Worm (Caenorhabditis elegans) whole organism, L2 larva: ENCODE measurements around the gene ZK593.3.

Experiments
- C34F6.9 ChIP-seq: fragments of 150-350 bp; optimal IDR thresholded peaks from 2 replicates; lab custom pipeline; 2014; ENCODE audit warnings: missing biosample characterization, missing genetic modification characterization
- F13H6.1 ChIP-seq: sonication (generic microtip); optimal IDR thresholded peaks from 2 replicates; lab custom pipeline; 2016; ENCODE audit warnings: missing genetic modification characterization, missing compliant biosample characterization
- R02D3.7 ChIP-seq: fragments of 150-350 bp; optimal IDR thresholded peaks from 2 replicates; lab custom pipeline; 2014; ENCODE audit warnings: missing biosample characterization, missing genetic modification characterization
- Y55F3AM.14 ChIP-seq: fragments of 200-800 bp; sonication (Bioruptor generic); optimal IDR thresholded peaks from 2 replicates; lab custom pipeline; 2018; ENCODE audit warnings: mild to moderate bottlenecking, missing genetic modification characterization, missing compliant biosample characterization
- alr-1 ChIP-seq: fragments of 150-350 bp; optimal IDR thresholded peaks from 2 replicates; lab custom pipeline; 2014; ENCODE audit warnings: missing biosample characterization, missing genetic modification characterization
- ama-1 ChIP-seq: fragments of 150-350 bp; optimal IDR thresholded peaks from 2 replicates; lab custom pipeline; 2018; ENCODE audit warnings: inconsistent platforms
- blmp-1 ChIP-seq: sonication (generic microtip); optimal IDR thresholded peaks from 2 replicates; lab custom pipeline; 2017; ENCODE audit warnings: missing genetic modification characterization, mild to moderate bottlenecking, missing compliant biosample characterization, antibody characterized with exemption, moderate library complexity; ENCODE audit not compliant: insufficient read depth
- ceh-16 ChIP-seq: fragments of 150-350 bp; optimal IDR thresholded peaks from 2 replicates; lab custom pipeline; 2014; ENCODE audit warnings: missing biosample characterization, missing genetic modification characterization
- ceh-82 ChIP-seq: fragments of 150-350 bp; optimal IDR thresholded peaks from 2 replicates; lab custom pipeline; 2014; ENCODE audit warnings: missing biosample characterization, missing genetic modification characterization
- crh-2 ChIP-seq: sonication (generic microtip); optimal IDR thresholded peaks from 2 replicates; lab custom pipeline; 2017; ENCODE audit warnings: missing biosample characterization, missing genetic modification characterization
- dmd-4 ChIP-seq: sonication (generic microtip); optimal IDR thresholded peaks from 2 replicates; lab custom pipeline; 2017; ENCODE audit warnings: missing biosample characterization, missing genetic modification characterization
- egl-27 ChIP-seq: sonication (generic microtip); optimal IDR thresholded peaks from 3 replicates; lab custom pipeline; 2017; ENCODE audit warnings: missing biosample characterization, missing genetic modification reagents, missing genetic modification characterization
- elt-1 ChIP-seq: fragments of 150-350 bp; optimal IDR thresholded peaks from 2 replicates; lab custom pipeline; 2014; ENCODE audit warnings: missing biosample characterization, missing genetic modification characterization
- elt-3 ChIP-seq: sonication (generic microtip); optimal IDR thresholded peaks from 2 replicates; lab custom pipeline; 2017; ENCODE audit warnings: missing biosample characterization, missing genetic modification characterization
- gmeb-1 ChIP-seq: fragments of 150-350 bp; optimal IDR thresholded peaks from 2 replicates; lab custom pipeline; 2014; ENCODE audit warnings: missing biosample characterization, missing genetic modification characterization
- lin-11 ChIP-seq: fragments of 150-350 bp; sonication (generic microtip); optimal IDR thresholded peaks from 2 replicates; lab custom pipeline; 2014; ENCODE audit warnings: missing biosample characterization, missing genetic modification characterization, inconsistent platforms, mixed read lengths
- lin-39 ChIP-seq: fragments of 150-350 bp; optimal IDR thresholded peaks from 2 replicates; lab custom pipeline; 2014; ENCODE audit warnings: missing biosample characterization, missing genetic modification reagents, missing genetic modification characterization
- lsy-2 ChIP-seq, 2 experiments: fragments of 150-350 bp in 1 of 2; sonication (generic microtip) in 1 of 2; optimal IDR thresholded peaks; 2 replicates each; lab custom pipeline; 2014 to 2017; ENCODE audit warnings: missing biosample characterization in 2 of 2, missing genetic modification characterization in 2 of 2
- mdl-1 ChIP-seq, 2 experiments: fragments of 150-350 bp in 1 of 2; sonication (generic microtip) in 1 of 2; optimal IDR thresholded peaks; 2 replicates each; lab custom pipeline; 2017; ENCODE audit warnings: missing biosample characterization in 2 of 2, missing genetic modification characterization in 2 of 2
- nhr-10 ChIP-seq: sonication (generic microtip); optimal IDR thresholded peaks from 2 replicates; lab custom pipeline; 2017; ENCODE audit warnings: missing biosample characterization, missing genetic modification characterization
- nhr-11 ChIP-seq: fragments of 150-350 bp; optimal IDR thresholded peaks from 2 replicates; lab custom pipeline; 2014; ENCODE audit warnings: missing biosample characterization, missing genetic modification characterization
- nhr-12 ChIP-seq: fragments of 150-350 bp; optimal IDR thresholded peaks from 2 replicates; lab custom pipeline; 2014; ENCODE audit warnings: missing biosample characterization, missing genetic modification characterization
- nhr-21 ChIP-seq: fragments of 150-350 bp; optimal IDR thresholded peaks from 2 replicates; lab custom pipeline; 2014; ENCODE audit warnings: missing biosample characterization, missing genetic modification characterization
- nhr-237 ChIP-seq: fragments of 150-350 bp; optimal IDR thresholded peaks from 2 replicates; lab custom pipeline; 2014; ENCODE audit warnings: missing biosample characterization, missing genetic modification characterization
- nhr-25 ChIP-seq: fragments of 150-350 bp; sonication (generic microtip); optimal IDR thresholded peaks from 3 replicates; lab custom pipeline; 2014; ENCODE audit warnings: missing biosample characterization, missing genetic modification characterization
- nhr-6 ChIP-seq: fragments of 150-350 bp; optimal IDR thresholded peaks from 2 replicates; lab custom pipeline; 2014; ENCODE audit warnings: missing biosample characterization, missing genetic modification characterization
- nhr-77 ChIP-seq: fragments of 150-350 bp; optimal IDR thresholded peaks from 2 replicates; lab custom pipeline; 2014; ENCODE audit warnings: missing biosample characterization, missing genetic modification characterization
- skn-1 ChIP-seq: sonication (generic microtip); optimal IDR thresholded peaks from 2 replicates; lab custom pipeline; 2017; ENCODE audit warnings: missing biosample characterization, missing genetic modification characterization
- sma-3 ChIP-seq: sonication (generic microtip); optimal IDR thresholded peaks from 2 replicates; lab custom pipeline; 2016; ENCODE audit warnings: missing genetic modification reagents, missing genetic modification characterization, missing compliant biosample characterization
- sma-9 ChIP-seq, 2 experiments: fragments of 150-350 bp in 1 of 2; sonication (generic microtip) in 1 of 2; optimal IDR thresholded peaks; 2 replicates each; lab custom pipeline; 2014 to 2016; ENCODE audit warnings: missing genetic modification characterization in 2 of 2, mild to moderate bottlenecking in 1 of 2, missing biosample characterization in 1 of 2, missing compliant biosample characterization in 1 of 2, missing genetic modification reagents in 1 of 2, moderate library complexity in 1 of 2
- snpc-4 ChIP-seq: fragments of 150-350 bp; optimal IDR thresholded peaks from 2 replicates; lab custom pipeline; 2014; ENCODE audit warnings: missing biosample characterization, missing genetic modification characterization
- unc-39 ChIP-seq: fragments of 150-350 bp; optimal IDR thresholded peaks from 2 replicates; lab custom pipeline; 2014; ENCODE audit warnings: missing biosample characterization, missing genetic modification characterization
- unc-62 ChIP-seq: fragments of 150-350 bp; optimal IDR thresholded peaks from 2 replicates; lab custom pipeline; 2014; ENCODE audit warnings: missing biosample characterization, missing genetic modification reagents, missing genetic modification characterization
- ztf-11 ChIP-seq: sonication (generic microtip); optimal IDR thresholded peaks from 2 replicates; lab custom pipeline; 2017; ENCODE audit warnings: missing biosample characterization, missing genetic modification characterization
- ztf-4 ChIP-seq: fragments of 150-350 bp; optimal IDR thresholded peaks from 2 replicates; lab custom pipeline; 2014; ENCODE audit warnings: missing biosample characterization, missing genetic modification characterization

ZK593.3 gene

DNA sequence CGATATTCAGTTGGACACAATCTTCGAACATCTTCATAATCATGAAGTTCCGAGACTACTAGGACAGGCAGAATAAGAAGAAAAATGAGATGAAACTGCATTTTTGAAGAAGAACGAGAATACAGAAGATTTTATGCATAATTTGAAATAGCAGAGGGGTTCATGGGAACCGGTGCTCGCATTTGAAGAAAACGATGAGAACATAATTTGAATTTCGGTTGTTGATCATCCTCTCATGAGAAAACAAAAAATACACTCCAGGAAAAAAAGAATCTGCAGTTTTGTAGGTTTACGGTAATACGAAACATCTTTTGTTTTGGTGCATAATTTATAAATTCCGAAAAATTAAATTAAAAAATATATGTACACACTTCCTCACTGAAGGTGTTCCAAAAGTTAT lies 29.6 kb upstream of the ZK593.3 start, which contains the start of gene srlf-11:
Gene srlf-11, minus strand, starts transcription at position 101 of the 400 bp plus-strand sequence.
- TF ChIP-seq ama-1 = no peak
- no peak for TF ChIP-seq lin-39 (tag; lab: Kevin White, UChicago)
- no peak for TF ChIP-seq mdl-1 (tag; optimal IDR thresholded peaks at IDR 0.05; lab: Kevin White, UChicago)
- TF ChIP-seq nhr-10 = no peak

DNA sequence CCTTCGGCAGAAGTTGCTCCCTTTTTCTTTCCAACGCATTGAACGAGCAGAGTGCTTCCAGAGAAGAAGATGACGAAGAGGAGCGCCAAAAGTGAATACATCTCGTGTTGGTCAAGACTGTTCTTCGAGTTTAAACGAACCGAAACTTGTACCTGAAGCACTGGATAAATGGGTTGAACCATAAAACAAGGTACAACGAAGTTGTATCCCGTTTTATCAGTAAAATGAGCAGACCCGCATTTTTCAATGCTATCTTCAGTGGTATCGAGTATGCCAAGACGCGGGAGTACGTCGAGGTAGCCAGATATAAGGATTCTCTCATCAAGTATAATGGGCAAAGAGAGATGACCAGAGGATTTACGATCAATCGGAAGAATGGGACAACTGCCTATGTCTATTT lies 28.2 kb upstream of the ZK593.3 start, which contains the start of gene F13E9.16:
Gene F13E9.16, minus strand, starts transcription at position 101 of the 400 bp plus-strand sequence.
- no peak for TF ChIP-seq mdl-1 (tag; optimal IDR thresholded peaks at IDR 0.05; lab: Kevin White, UChicago)
- TF ChIP-seq C34F6.9 (tag; lab: Kevin White, UChicago) = no peak
- TF ChIP-seq unc-62 = no peak
- TF ChIP-seq gmeb-1 (tag; lab: Kevin White, UChicago) = no peak
- TF ChIP-seq egl-27 (tag; lab: Kevin White, UChicago) = no peak
- TF ChIP-seq crh-2 = no peak
- TF ChIP-seq nhr-77 (tag; lab: Kevin White, UChicago) = no peak
- no peak for TF ChIP-seq nhr-12
- TF ChIP-seq ceh-16 (tag; lab: Kevin White, UChicago) = no peak
- TF ChIP-seq nhr-21 (tag; lab: Kevin White, UChicago) = no peak
- no peak for TF ChIP-seq ama-1
- no peak for TF ChIP-seq elt-1 (tag; lab: Kevin White, UChicago)

DNA sequence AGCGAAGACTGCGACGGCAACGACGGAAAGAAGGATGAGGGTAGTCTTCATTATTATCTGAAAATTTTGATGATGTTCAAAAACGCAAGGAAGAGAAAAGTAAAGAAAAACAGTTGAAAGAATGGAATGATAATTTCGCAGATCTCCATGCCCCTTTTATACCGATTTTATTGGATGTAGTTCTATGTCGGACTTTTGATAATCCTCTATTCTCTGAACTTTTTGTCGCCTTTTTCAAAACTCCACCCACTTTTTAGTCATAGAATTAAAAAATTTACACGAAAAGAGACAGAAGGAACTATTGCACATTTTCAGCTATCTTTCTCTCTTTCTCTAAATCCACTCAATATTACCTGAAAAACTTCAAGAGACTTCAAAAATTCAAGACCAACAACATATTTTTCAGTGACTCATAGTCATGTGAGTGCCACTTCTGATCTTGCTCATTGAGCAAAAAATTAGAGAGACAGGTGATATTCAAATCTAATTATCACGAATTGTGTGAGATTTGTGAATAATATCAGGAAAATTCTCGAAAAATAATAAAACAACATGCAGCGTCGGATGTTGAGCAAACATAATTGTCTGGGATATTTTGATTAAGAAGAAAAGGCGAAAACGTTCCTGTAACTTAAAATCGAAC lies 25.5 kb upstream of the ZK593.3 start, which contains the start of gene F13E9.15:
Gene F13E9.15, minus strand, starts transcription at position 51 of the 643 bp plus-strand sequence.
- no peak for TF ChIP-seq unc-39 (tag; lab: Kevin White, UChicago)
- TF ChIP-seq elt-3 = no peak
- no peak for TF ChIP-seq Y55F3AM.14 (GFP tag; lab: Kevin White, UChicago)
- TF ChIP-seq alr-1 (tag; lab: Kevin White, UChicago) = no peak
- no peak for TF ChIP-seq nhr-11 (tag; lab: Kevin White, UChicago)
- no peak for TF ChIP-seq nhr-25 (tag; lab: Kevin White, UChicago)
- TF ChIP-seq C34F6.9 (tag; lab: Kevin White, UChicago) = no peak
- no peak for TF ChIP-seq sma-9 (GFP tag; optimal IDR thresholded peaks at IDR 0.05; lab: Kevin White, UChicago)
- no peak for TF ChIP-seq sma-9 (tag; optimal IDR thresholded peaks at IDR 0.05; lab: Kevin White, UChicago)
- no peak for TF ChIP-seq ceh-16 (tag; lab: Kevin White, UChicago)
- no peak for TF ChIP-seq blmp-1

DNA sequence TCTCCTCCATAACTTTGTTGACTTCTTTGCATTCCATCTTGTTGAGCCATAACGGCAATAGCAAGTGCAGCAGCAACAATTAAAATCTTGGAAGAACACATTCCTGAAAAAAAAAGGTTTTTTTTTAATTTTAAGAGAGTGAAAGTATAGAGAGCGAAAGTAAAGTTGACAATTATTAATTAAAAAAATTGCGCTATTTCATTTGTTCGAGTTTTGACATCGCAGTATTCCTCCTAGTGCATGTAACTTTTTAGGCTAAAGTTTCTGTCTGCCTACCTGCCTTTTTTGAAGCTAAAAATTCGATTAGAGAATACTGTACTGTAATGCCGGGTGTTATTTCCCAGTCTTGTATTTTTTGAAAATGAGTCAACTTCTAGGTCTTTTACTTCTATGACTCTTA lies 23.5 kb upstream of the ZK593.3 start, which contains the start of gene srlf-12:
Gene srlf-12, minus strand, starts transcription at position 101 of the 400 bp plus-strand sequence.
- no peak for TF ChIP-seq nhr-10
- TF ChIP-seq lin-11 (tag; lab: Kevin White, UChicago) = no peak
- TF ChIP-seq lsy-2 (tag; optimal IDR thresholded peaks at IDR 0.05; lab: Kevin White, UChicago) = no peak
- no peak for TF ChIP-seq sma-3 (GFP tag; lab: Kevin White, UChicago)
- TF ChIP-seq skn-1 = no peak
- no peak for TF ChIP-seq ama-1
- TF ChIP-seq nhr-6 (tag; lab: Kevin White, UChicago) = no peak
- no peak for TF ChIP-seq F13H6.1 (tag; lab: Kevin White, UChicago)
- TF ChIP-seq ztf-11 (tag; lab: Kevin White, UChicago) = no peak
- no peak for TF ChIP-seq ceh-16 (tag; lab: Kevin White, UChicago)
- no peak for TF ChIP-seq snpc-4
- no peak for TF ChIP-seq R02D3.7 (tag; lab: Kevin White, UChicago)
- TF ChIP-seq alr-1 (tag; lab: Kevin White, UChicago) = no peak
- TF ChIP-seq ceh-82 (tag; lab: Kevin White, UChicago) = no peak
- no peak for TF ChIP-seq C34F6.9 (tag; lab: Kevin White, UChicago)
- no peak for TF ChIP-seq ztf-4 (tag; lab: Kevin White, UChicago)
- TF ChIP-seq dmd-4 (tag; lab: Kevin White, UChicago) = no peak
- no peak for TF ChIP-seq nhr-237 (tag; lab: Kevin White, UChicago)
